Fruit fly (Drosophila melanogaster) S2 (cell line): ENCODE data around the gene Gr22f.

Source experiments
- CG8478 ChIP-seq: fragments of >200 bp; optimal IDR thresholded peaks from 2 replicates; lab custom pipeline; 2018
- CTCF ChIP-seq, 2 experiments: fragments of >200 bp; optimal IDR thresholded peaks; 2 replicates each; lab custom pipeline; 2018

dm6 chr2L:1733155-1733813 lies 23.0 kb downstream of the Gr22f start:
- TF ChIP-seq CG8478 (lab: Kevin White, UChicago), result no peak
- no peak for TF ChIP-seq CTCF (optimal IDR thresholded peaks at IDR 0.05; lab: Kevin White, UChicago)
